Worm (Caenorhabditis elegans) whole organism, dauer: ENCODE data around the gene C29E4.17.

ENCODE experiments used
- unc-62 ChIP-seq: sonication (generic microtip); optimal IDR thresholded peaks from 2 replicates; lab custom pipeline; 2017; ENCODE audit warnings: missing biosample characterization, missing genetic modification reagents, missing genetic modification characterization

The C29E4.17 gene

ce11 chrIII:7903427-7903826 is 18.9 kb upstream of the C29E4.17 start:
- no peak for TF ChIP-seq unc-62 (GFP tag; lab: Kevin White, UChicago)

ce11 chrIII:7907515-7907914 is 14.8 kb upstream of the C29E4.17 start, which contains the start of gene pcp-5:
Gene pcp-5, minus strand, starts transcription at chrIII:7907615.
- no peak for TF ChIP-seq unc-62 (GFP tag; lab: Kevin White, UChicago)

ce11 chrIII:7909263-7909662 is 13.0 kb upstream of the C29E4.17 start, which contains the start of gene ZK688.1:
Gene ZK688.1, plus strand, starts transcription at chrIII:7909563.
- no peak for TF ChIP-seq unc-62 (GFP tag; lab: Kevin White, UChicago)

ce11 chrIII:7911621-7912020 is 10.7 kb upstream of the C29E4.17 start, which contains the start of gene ZK688.7:
Gene ZK688.7, minus strand, starts transcription at chrIII:7911634.
- TF ChIP-seq unc-62 (GFP tag; lab: Kevin White, UChicago) = no peak

- TF ChIP-seq unc-62 (GFP tag; lab: Kevin White, UChicago) = no peak
These were observed 8.8 kb upstream of the C29E4.17 start, which contains the start of gene ZK688.12 for ce11 chrIII:7913488-7913887. Gene ZK688.12, minus strand, starts transcription at chrIII:7913588.

ce11 chrIII:7917667-7918066 is 4.6 kb upstream of the C29E4.17 start, which contains the start of gene gly-3:
Gene gly-3, minus strand, starts transcription at chrIII:7917767.
- no peak for TF ChIP-seq unc-62 (GFP tag; lab: Kevin White, UChicago)

- TF ChIP-seq unc-62 (GFP tag; lab: Kevin White, UChicago) = no peak
These were observed 2.5 kb upstream of the C29E4.17 start, which contains the start of gene C29E4.14 for ce11 chrIII:7919823-7920222. Gene C29E4.14, plus strand, starts transcription at chrIII:7920123.

- no peak for TF ChIP-seq unc-62 (GFP tag; lab: Kevin White, UChicago)
These were observed 2.5 kb downstream of the C29E4.17 start, which contains the start of gene tag-250 for ce11 chrIII:7924821-7925220. Gene tag-250, minus strand, starts transcription at chrIII:7924921.

- TF ChIP-seq unc-62 (GFP tag; lab: Kevin White, UChicago) = no peak
These were observed 3.7 kb downstream of the C29E4.17 start for ce11 chrIII:7925968-7926367.

ce11 chrIII:7928549-7929129 is 6.3 kb downstream of the C29E4.17 start, which contains the start of the genes C29E4.13 and npp-15:
Gene C29E4.13, minus strand, starts transcription at chrIII:7928717.
Gene npp-15, plus strand, starts transcription at chrIII:7929043.
- TF ChIP-seq unc-62 (GFP tag; lab: Kevin White, UChicago) = no peak

ce11 chrIII:7933235-7933634 is 10.9 kb downstream of the C29E4.17 start, which contains the start of gene ran-2:
Gene ran-2, plus strand, starts transcription at chrIII:7933535.
- no peak for TF ChIP-seq unc-62 (GFP tag; lab: Kevin White, UChicago)

- TF ChIP-seq unc-62 (GFP tag; lab: Kevin White, UChicago) = no peak
These were observed 15.2 kb downstream of the C29E4.17 start, which contains the start of gene C29E4.10 for ce11 chrIII:7937548-7937947. Gene C29E4.10, plus strand, starts transcription at chrIII:7937848.

- TF ChIP-seq unc-62 (GFP tag; lab: Kevin White, UChicago) = no peak
These were observed 18.5 kb downstream of the C29E4.17 start, which contains the start of gene C29E4.12 for ce11 chrIII:7940819-7941218. Gene C29E4.12, plus strand, starts transcription at chrIII:7941151.

- TF ChIP-seq unc-62 (GFP tag; lab: Kevin White, UChicago) = no peak
These were observed 19.1 kb downstream of the C29E4.17 start, which contains the start of gene kle-2 for ce11 chrIII:7941417-7941816. Gene kle-2, plus strand, starts transcription at chrIII:7941717.

ce11 chrIII:7946968-7947491 is 24.7 kb downstream of the C29E4.17 start, which contains the start of gene gsto-1:
Gene gsto-1, minus strand, starts transcription at chrIII:7947018.
- TF ChIP-seq unc-62 (GFP tag; lab: Kevin White, UChicago) = no peak

ce11 chrIII:7947677-7948076 is 25.4 kb downstream of the C29E4.17 start:
- no peak for TF ChIP-seq unc-62 (GFP tag; lab: Kevin White, UChicago)
